Worm (Caenorhabditis elegans): ENCODE measurements around the gene jmjd-1.1.

ce11 chrII:11788025-11788424, 18.3 kb upstream of the jmjd-1.1 start:
- TF ChIP-seq ztf-23 (GFP tag; IDR thresholded peaks at IDR 0.05) (no peak), flt-1 (GFP tag; IDR thresholded peaks at IDR 0.05) (no peak), ref-1 (GFP tag; conservative IDR thresholded peaks at IDR 0.05) (no peak), cog-1 (tag; optimal IDR thresholded peaks at IDR 0.05) (no peak)

Measured in whole organism, midembryonic.